Worm (Caenorhabditis elegans) whole organism, midembryonic: ENCODE results near the gene F38H12.5.

Experiments
- T22C8.4 ChIP-seq: fragments of 200-800 bp; sonication (Bioruptor generic); IDR thresholded peaks from 2 replicates; pipeline ENCODE4 v1.3.6; 2022; ENCODE audit warnings: missing genetic modification characterization, missing compliant biosample characterization
- cog-1 ChIP-seq: sonication (generic microtip); optimal IDR thresholded peaks from 2 replicates; lab custom pipeline; 2016; ENCODE audit warnings: missing genetic modification characterization, missing compliant biosample characterization
- flt-1 ChIP-seq: fragments of 200-800 bp; sonication (Bioruptor generic); IDR thresholded peaks from 2 replicates; pipeline ENCODE4 v1.3.6; 2022; ENCODE audit warnings: missing genetic modification characterization, missing compliant biosample characterization
- klf-2 ChIP-seq: fragments of 200-800 bp; sonication (Bioruptor generic); conservative IDR thresholded peaks from 2 replicates; pipeline ENCODE4 v1.3.6; 2022; ENCODE audit warnings: missing genetic modification reagents, missing genetic modification characterization, missing compliant biosample characterization
- med-1 ChIP-seq: sonication (generic microtip); optimal IDR thresholded peaks from 2 replicates; lab custom pipeline; 2017; ENCODE audit warnings: missing genetic modification characterization, mild to moderate bottlenecking, missing compliant biosample characterization, antibody characterized with exemption, missing genetic modification reagents; ENCODE audit not compliant: insufficient read depth
- ref-1 ChIP-seq: fragments of 200-800 bp; sonication (Bioruptor generic); conservative IDR thresholded peaks from 2 replicates; pipeline ENCODE4 v1.3.6; 2022; ENCODE audit warnings: missing genetic modification reagents, missing genetic modification characterization, missing compliant biosample characterization
- tab-1 ChIP-seq: fragments of 200-800 bp; sonication (Bioruptor generic); IDR thresholded peaks from 2 replicates; pipeline ENCODE4 v1.3.6; 2022; ENCODE audit warnings: missing genetic modification characterization, missing compliant biosample characterization
- ztf-23 ChIP-seq: fragments of 200-800 bp; sonication (Bioruptor generic); IDR thresholded peaks from 2 replicates; pipeline ENCODE4 v1.3.6; 2022; ENCODE audit warnings: missing genetic modification reagents, missing genetic modification characterization, missing compliant biosample characterization
- ztf-29 ChIP-seq: fragments of 200-800 bp; sonication (Bioruptor generic); IDR thresholded peaks from 2 replicates; pipeline ENCODE4 v1.3.6; 2022; ENCODE audit warnings: missing genetic modification reagents, missing genetic modification characterization, missing compliant biosample characterization

- no peak for TF ChIP-seq ztf-23 (GFP tag; lab: Robert Waterston, UW)
- TF ChIP-seq ztf-29, result no peak
- TF ChIP-seq klf-2 (GFP tag; lab: Robert Waterston, UW), result no peak
- TF ChIP-seq tab-1, result no peak
- TF ChIP-seq ref-1, result no peak
- TF ChIP-seq med-1 (GFP tag; lab: Kevin White, UChicago), result no peak
- no peak for TF ChIP-seq cog-1 (tag; lab: Kevin White, UChicago)
- TF ChIP-seq T22C8.4, result no peak
- TF ChIP-seq flt-1 (GFP tag; lab: Robert Waterston, UW), result no peak
Observed at ce11 chrV:4056203-4056602, 26.6 kb downstream of the F38H12.5 start.
